Worm (Caenorhabditis elegans): Measurements from ENCODE around the gene nfyc-1.

nfyc-1 gene

DNA sequence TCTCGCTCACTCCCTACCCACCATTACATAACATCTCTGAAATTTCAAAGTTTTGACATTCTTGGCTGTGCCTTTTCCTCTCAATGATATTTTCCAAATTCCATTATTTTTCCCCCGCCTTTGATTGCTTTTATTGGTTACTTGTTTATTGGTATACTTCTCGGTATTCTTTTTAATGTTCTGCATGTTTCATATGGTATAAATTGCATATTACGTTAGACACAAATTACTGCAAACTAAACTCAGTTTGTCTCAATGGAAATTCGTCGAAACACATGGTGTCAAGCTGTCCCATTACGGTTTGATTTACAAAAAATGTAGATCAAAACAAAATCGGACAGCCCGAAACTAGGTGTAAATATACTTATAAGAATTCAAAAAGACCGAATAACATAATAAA, 21.8 kb upstream of the nfyc-1 start:
- TF ChIP-seq flt-1 (GFP tag; IDR thresholded peaks at IDR 0.05): no peak
- TF ChIP-seq ref-1 (GFP tag; conservative IDR thresholded peaks at IDR 0.05): no peak
- TF ChIP-seq cog-1 (tag; optimal IDR thresholded peaks at IDR 0.05): no peak
- TF ChIP-seq klf-2 (GFP tag; conservative IDR thresholded peaks at IDR 0.05): no peak
- TF ChIP-seq tab-1 (GFP tag; IDR thresholded peaks at IDR 0.05): no peak
- TF ChIP-seq T22C8.4 (GFP tag; IDR thresholded peaks at IDR 0.05): no peak

DNA sequence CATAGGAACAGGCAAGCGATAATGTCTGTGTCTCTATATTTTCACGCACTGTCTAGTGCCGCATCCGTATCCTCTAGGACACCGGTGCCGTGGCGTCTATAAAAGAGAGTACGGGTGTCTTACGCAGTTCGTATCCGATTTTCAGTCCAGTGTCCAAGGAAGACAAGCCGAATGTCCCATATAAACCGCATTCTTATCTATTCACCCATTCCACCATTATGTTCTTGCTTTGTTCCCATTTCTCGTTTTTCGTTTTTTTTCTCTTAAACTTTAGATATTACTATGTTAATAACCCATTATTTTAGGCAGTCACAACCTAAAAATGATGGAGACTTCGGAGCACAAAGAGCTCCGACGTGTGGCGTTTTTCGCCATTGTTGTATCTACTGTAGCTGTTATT, 20.7 kb upstream of the nfyc-1 start, which contains the start of gene sqt-2:
Gene sqt-2 (plus strand): TSS at position 301 of the 400 bp plus-strand sequence.
- no peak for TF ChIP-seq klf-2 (GFP tag; conservative IDR thresholded peaks at IDR 0.05)
- no peak for TF ChIP-seq med-1 (GFP tag; optimal IDR thresholded peaks at IDR 0.05; ENCODE audit: insufficient read depth)
- TF ChIP-seq ref-1 (GFP tag; conservative IDR thresholded peaks at IDR 0.05): no peak
- no peak for TF ChIP-seq ztf-29 (GFP tag; IDR thresholded peaks at IDR 0.05)
- no peak for TF ChIP-seq T22C8.4 (GFP tag; IDR thresholded peaks at IDR 0.05)
- TF ChIP-seq cog-1 (tag; optimal IDR thresholded peaks at IDR 0.05): no peak
- no peak for TF ChIP-seq ztf-23 (GFP tag; IDR thresholded peaks at IDR 0.05)
- TF ChIP-seq flt-1 (GFP tag; IDR thresholded peaks at IDR 0.05): no peak
- TF ChIP-seq tab-1 (GFP tag; IDR thresholded peaks at IDR 0.05): no peak

DNA sequence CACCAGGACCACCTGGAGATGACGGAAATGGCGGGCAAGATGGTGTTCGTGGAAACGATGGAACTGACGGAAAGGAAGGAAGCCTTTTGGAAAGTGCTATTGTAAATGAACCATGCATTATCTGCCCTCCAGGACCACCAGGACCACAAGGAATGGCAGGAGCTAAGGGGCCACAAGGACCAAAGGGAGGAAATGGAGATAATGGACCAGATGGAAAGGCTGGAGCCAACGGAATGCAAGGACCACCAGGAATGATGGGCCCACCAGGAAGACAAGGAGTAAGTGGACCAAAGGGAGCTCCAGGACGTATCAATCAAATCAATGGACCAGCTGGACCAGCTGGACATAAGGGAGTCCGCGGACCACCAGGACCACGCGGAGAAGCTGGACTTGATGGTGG, 20.0 kb upstream of the nfyc-1 start:
- TF ChIP-seq cog-1 (tag; optimal IDR thresholded peaks at IDR 0.05) (no peak), ztf-29 (GFP tag; IDR thresholded peaks at IDR 0.05) (no peak), ztf-23 (GFP tag; IDR thresholded peaks at IDR 0.05) (no peak), klf-2 (GFP tag; conservative IDR thresholded peaks at IDR 0.05) (no peak), flt-1 (GFP tag; IDR thresholded peaks at IDR 0.05) (no peak), T22C8.4 (GFP tag; IDR thresholded peaks at IDR 0.05) (no peak), ref-1 (GFP tag; conservative IDR thresholded peaks at IDR 0.05) (no peak), tab-1 (GFP tag; IDR thresholded peaks at IDR 0.05) (no peak), med-1 (GFP tag; optimal IDR thresholded peaks at IDR 0.05; ENCODE audit: insufficient read depth) (no peak)

DNA sequence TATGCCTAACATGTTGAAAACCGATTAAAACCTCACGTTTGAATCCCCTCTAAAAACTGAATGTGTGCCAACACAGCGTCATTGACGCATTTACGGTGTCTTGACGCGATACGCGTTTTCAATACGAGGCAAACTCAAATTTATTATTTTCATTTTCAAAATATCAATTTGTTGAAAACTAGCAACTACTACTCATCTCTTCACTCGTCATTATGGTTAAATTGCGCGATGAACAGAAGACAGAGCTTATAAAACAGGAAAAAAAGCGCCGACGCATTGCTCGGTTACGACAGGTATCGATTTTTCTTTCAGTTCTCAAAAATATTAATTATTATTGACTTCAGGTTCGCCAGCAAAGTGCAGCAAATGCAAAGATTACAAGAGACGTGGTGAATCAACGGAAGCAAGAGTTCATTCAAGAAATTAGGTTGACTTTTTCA, 19.1 kb upstream of the nfyc-1 start, which contains the start of gene enee-1:
Gene enee-1 (plus strand): TSS at position 108 of the 440 bp plus-strand sequence.
- TF ChIP-seq ztf-23 (GFP tag; IDR thresholded peaks at IDR 0.05) (0 out of 2 replicates have a peak, but pooled peaks have one; percentile 56), tab-1 (GFP tag; IDR thresholded peaks at IDR 0.05) (no peak), klf-2 (GFP tag; conservative IDR thresholded peaks at IDR 0.05) (no peak), med-1 (GFP tag; optimal IDR thresholded peaks at IDR 0.05; ENCODE audit: insufficient read depth) (no peak), ztf-29 (GFP tag; IDR thresholded peaks at IDR 0.05) (no peak), cog-1 (tag; optimal IDR thresholded peaks at IDR 0.05) (peak; percentile 26), T22C8.4 (GFP tag; IDR thresholded peaks at IDR 0.05) (no peak), ref-1 (GFP tag; conservative IDR thresholded peaks at IDR 0.05) (no peak), flt-1 (GFP tag; IDR thresholded peaks at IDR 0.05) (no peak)

DNA sequence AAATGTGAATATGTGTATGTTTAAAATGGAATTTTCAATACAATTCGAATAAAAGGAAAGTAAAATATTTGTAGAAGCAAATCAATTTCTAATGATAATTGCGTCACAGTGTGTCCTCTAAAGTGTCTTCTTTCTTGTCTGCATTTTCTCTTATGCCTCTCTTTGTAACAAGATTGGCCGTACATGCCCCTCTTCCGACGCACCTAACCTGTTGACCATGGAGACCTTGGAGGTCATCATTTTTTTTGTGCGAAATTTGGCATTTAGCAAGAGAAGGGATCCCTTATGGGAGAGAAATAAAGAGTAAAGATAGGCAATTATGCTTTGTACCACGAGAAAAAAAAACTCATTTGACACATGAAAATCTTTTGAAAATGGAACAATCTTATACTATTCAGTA, 15.4 kb upstream of the nfyc-1 start, which contains the start of gene F23F1.4:
Gene F23F1.4 (minus strand): TSS at position 141 of the 400 bp plus-strand sequence.
- TF ChIP-seq ztf-23 (GFP tag; IDR thresholded peaks at IDR 0.05) (no peak), ref-1 (GFP tag; conservative IDR thresholded peaks at IDR 0.05) (no peak), klf-2 (GFP tag; conservative IDR thresholded peaks at IDR 0.05) (no peak), med-1 (GFP tag; optimal IDR thresholded peaks at IDR 0.05; ENCODE audit: insufficient read depth) (no peak), T22C8.4 (GFP tag; IDR thresholded peaks at IDR 0.05) (no peak), cog-1 (tag; optimal IDR thresholded peaks at IDR 0.05) (no peak), tab-1 (GFP tag; IDR thresholded peaks at IDR 0.05) (no peak), ztf-29 (GFP tag; IDR thresholded peaks at IDR 0.05) (no peak), flt-1 (GFP tag; IDR thresholded peaks at IDR 0.05) (no peak)

DNA sequence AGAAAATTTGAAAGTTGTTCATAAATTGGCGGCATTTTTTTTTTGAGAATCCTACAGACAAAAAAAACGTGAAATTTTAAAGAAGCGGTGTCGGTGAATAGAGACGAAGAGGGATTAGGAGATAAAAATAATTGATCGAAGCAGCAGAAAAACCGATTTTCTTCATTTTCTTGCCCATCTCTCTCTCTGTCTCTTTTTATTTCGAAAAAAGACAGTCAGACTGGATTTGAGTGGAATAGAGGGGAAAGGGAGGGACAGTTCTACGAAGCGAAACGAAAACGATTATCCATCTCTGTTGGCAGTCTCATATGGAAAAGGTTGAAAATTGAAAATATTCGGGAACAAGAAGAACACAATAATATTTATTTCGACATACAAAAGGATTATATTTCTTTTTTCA, 14.1 kb upstream of the nfyc-1 start:
- TF ChIP-seq T22C8.4 (GFP tag; IDR thresholded peaks at IDR 0.05): no peak
- no peak for TF ChIP-seq klf-2 (GFP tag; conservative IDR thresholded peaks at IDR 0.05)
- TF ChIP-seq flt-1 (GFP tag; IDR thresholded peaks at IDR 0.05): no peak

DNA sequence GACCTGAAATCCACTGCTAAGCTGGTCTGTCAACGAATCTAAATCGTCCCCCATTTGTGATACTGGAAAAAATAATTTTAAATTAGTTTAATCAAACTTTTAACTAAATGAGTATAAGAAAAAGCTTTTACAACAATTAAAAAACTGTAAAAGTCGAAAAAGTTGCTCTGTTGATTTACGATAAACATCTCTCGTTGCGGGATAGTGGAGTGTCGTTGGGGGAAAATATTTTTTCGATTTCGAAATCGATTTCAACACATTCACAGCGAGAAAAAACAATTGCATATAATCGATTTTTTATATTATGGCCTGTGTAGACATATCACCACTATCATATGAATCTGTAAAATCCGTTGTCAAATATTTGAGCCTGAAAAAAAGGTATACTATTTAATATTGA, 12.2 kb upstream of the nfyc-1 start, which contains the start of the genes F23F1.5 and fbxc-54:
Gene F23F1.5 (minus strand): TSS at position 64 of the 400 bp plus-strand sequence.
Gene fbxc-54 (plus strand): TSS at position 199 of the 400 bp plus-strand sequence.
- TF ChIP-seq ztf-29 (GFP tag; IDR thresholded peaks at IDR 0.05): no peak
- no peak for TF ChIP-seq flt-1 (GFP tag; IDR thresholded peaks at IDR 0.05)
- TF ChIP-seq tab-1 (GFP tag; IDR thresholded peaks at IDR 0.05): no peak
- TF ChIP-seq T22C8.4 (GFP tag; IDR thresholded peaks at IDR 0.05): no peak
- TF ChIP-seq ref-1 (GFP tag; conservative IDR thresholded peaks at IDR 0.05): no peak
- TF ChIP-seq klf-2 (GFP tag; conservative IDR thresholded peaks at IDR 0.05): no peak
- TF ChIP-seq cog-1 (tag; optimal IDR thresholded peaks at IDR 0.05): no peak
- TF ChIP-seq ztf-23 (GFP tag; IDR thresholded peaks at IDR 0.05): no peak
- TF ChIP-seq med-1 (GFP tag; optimal IDR thresholded peaks at IDR 0.05; ENCODE audit: insufficient read depth): no peak

DNA sequence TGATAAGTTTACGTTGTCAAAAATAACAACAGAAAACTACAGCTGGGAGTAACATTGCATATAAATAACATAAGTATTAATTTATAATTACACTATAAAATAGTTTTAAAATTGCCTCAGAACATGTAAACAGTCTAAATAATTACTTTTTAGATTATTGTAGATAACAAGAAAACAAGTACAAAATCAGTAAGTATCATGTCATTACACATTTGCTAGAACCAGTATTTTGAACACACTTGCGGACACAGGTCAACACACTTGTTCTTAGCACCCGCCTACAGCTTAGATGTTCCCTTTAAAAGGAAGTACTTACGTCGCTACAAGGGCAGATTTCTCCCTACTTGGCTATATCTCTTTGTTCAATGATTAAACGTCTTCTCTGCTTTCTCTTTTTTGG, 9.8 kb upstream of the nfyc-1 start, which contains the start of gene F23F1.2:
Gene F23F1.2 (plus strand): TSS at position 301 of the 400 bp plus-strand sequence.
- TF ChIP-seq cog-1 (tag; optimal IDR thresholded peaks at IDR 0.05) (no peak), ztf-29 (GFP tag; IDR thresholded peaks at IDR 0.05) (no peak), klf-2 (GFP tag; conservative IDR thresholded peaks at IDR 0.05) (no peak), flt-1 (GFP tag; IDR thresholded peaks at IDR 0.05) (no peak), ztf-23 (GFP tag; IDR thresholded peaks at IDR 0.05) (no peak), ref-1 (GFP tag; conservative IDR thresholded peaks at IDR 0.05) (no peak), med-1 (GFP tag; optimal IDR thresholded peaks at IDR 0.05; ENCODE audit: insufficient read depth) (no peak), tab-1 (GFP tag; IDR thresholded peaks at IDR 0.05) (no peak), T22C8.4 (GFP tag; IDR thresholded peaks at IDR 0.05) (no peak)

DNA sequence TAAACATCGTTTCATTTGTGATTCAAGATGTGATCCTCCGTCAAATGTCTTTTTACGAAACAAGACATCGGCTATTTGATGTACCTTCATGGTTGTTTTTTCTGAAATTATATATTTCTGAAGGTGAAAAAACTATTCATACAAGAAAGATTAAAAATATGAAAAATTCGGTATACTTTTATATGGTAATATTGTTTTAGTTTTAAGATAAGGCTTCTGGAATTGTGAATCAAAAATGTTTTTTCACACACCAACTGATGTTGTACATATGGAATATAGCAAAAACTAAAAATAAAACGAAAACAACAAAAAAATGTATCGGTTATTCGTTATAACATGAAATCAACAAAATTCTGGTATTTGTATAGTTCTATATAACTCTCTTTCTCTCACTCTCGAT, 6.5 kb upstream of the nfyc-1 start, which contains the start of gene F23F1.6:
Gene F23F1.6 (minus strand): TSS at position 101 of the 400 bp plus-strand sequence.
- TF ChIP-seq ztf-23 (GFP tag; IDR thresholded peaks at IDR 0.05) (no peak), ztf-29 (GFP tag; IDR thresholded peaks at IDR 0.05) (no peak)

DNA sequence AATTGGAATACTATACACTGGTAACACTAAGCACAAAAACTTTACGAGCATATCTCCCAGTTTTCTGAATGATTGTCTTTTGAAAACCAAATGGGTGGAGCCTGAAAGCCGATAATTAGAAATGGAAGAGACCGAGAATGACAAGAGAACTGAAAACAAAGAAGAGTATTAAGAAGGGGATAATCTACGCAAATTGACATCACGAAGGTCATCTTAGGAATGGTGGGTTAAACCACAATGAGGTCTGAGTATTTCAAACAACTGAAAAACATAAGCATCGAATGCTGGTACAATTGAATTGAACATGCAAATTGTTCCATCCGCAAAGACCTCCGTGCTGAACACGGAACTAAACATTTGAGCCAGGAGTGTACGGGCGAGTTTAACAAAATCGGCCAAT, 4.3 kb upstream of the nfyc-1 start, which contains the start of gene spp-24:
Gene spp-24 (minus strand): TSS at position 101 of the 400 bp plus-strand sequence.
- TF ChIP-seq med-1 (GFP tag; optimal IDR thresholded peaks at IDR 0.05; ENCODE audit: insufficient read depth) (no peak), ztf-23 (GFP tag; IDR thresholded peaks at IDR 0.05) (no peak), tab-1 (GFP tag; IDR thresholded peaks at IDR 0.05) (no peak), ref-1 (GFP tag; conservative IDR thresholded peaks at IDR 0.05) (no peak), klf-2 (GFP tag; conservative IDR thresholded peaks at IDR 0.05) (no peak), T22C8.4 (GFP tag; IDR thresholded peaks at IDR 0.05) (no peak), ztf-29 (GFP tag; IDR thresholded peaks at IDR 0.05) (no peak), cog-1 (tag; optimal IDR thresholded peaks at IDR 0.05) (no peak), flt-1 (GFP tag; IDR thresholded peaks at IDR 0.05) (no peak)

Data from whole organism, midembryonic.